Fruit fly (Drosophila melanogaster): ENCODE results near the gene CG31528.

Gene CG31528

DNA sequence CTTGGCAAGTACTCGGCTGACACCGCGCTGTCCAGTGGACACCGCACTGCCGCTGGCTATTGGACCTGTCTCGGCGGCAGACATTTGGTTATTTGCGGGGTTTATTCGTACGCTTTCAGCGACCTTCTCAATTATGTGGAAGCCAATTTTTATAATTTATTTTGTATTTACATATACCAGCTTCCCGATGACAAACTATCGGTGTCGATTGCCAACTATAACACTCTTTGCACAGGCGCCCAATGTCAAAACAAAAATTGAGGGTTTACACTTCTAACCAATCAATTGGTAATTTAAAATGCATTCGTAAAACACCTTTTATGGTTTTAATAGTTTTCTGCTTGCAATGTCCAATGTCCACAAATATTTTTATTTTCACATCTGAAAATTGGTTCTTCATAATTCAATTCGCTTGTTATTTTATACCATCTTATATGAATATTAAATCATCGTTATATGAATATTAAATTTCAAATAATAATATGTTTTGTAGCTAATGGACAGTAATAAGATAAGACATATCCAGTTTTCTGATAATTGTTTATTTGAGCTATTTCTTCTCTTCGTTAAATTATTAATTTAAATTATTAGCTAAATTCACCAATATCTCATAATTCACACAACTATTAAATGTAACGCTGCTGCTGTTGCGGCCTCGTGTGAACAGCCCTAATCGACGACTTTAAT, 16.3 kb upstream of the CG31528 start (continued):
- no peak for TF ChIP-seq CG1233 (GFP tag; optimal IDR thresholded peaks at IDR 0.05)
- no peak for TF ChIP-seq fru (optimal IDR thresholded peaks at IDR 0.05)
- no peak for TF ChIP-seq Dip2 (GFP tag; IDR thresholded peaks at IDR 0.05)
- no peak for TF ChIP-seq CG12236 (GFP tag; optimal IDR thresholded peaks at IDR 0.05)
- TF ChIP-seq klu (GFP tag; IDR thresholded peaks at IDR 0.05): no peak
- no peak for TF ChIP-seq tx (GFP tag; optimal IDR thresholded peaks at IDR 0.05)
- peak; percentile 56; the same call in 2 of the 3 replicates for TF ChIP-seq CG6791 (GFP tag; IDR thresholded peaks at IDR 0.05; ENCODE audit: partially characterized antibody)
- no peak for TF ChIP-seq so (GFP tag; IDR thresholded peaks at IDR 0.05)
- no peak for TF ChIP-seq ab (GFP tag; optimal IDR thresholded peaks at IDR 0.05)
- no peak for TF ChIP-seq sisA (GFP tag; IDR thresholded peaks at IDR 0.05)
- peak; percentile 36 for TF ChIP-seq sug (tag; optimal IDR thresholded peaks at IDR 0.05)
- no peak for TF ChIP-seq Hmr (GFP tag; optimal IDR thresholded peaks at IDR 0.05)
- TF ChIP-seq Fer2 (tag; optimal IDR thresholded peaks at IDR 0.05): no peak
- peak; percentile 19 for TF ChIP-seq tin (GFP tag; optimal IDR thresholded peaks at IDR 0.05)
- no peak for TF ChIP-seq HmgD (GFP tag; optimal IDR thresholded peaks at IDR 0.05)
- TF ChIP-seq Jarid2 (GFP tag; optimal IDR thresholded peaks at IDR 0.05): no peak
- no peak for TF ChIP-seq cas (GFP tag; IDR thresholded peaks at IDR 0.05)
- TF ChIP-seq pnt (GFP tag; optimal IDR thresholded peaks at IDR 0.05): no peak
- TF ChIP-seq Side (GFP tag; optimal IDR thresholded peaks at IDR 0.05): no peak
- no peak for TF ChIP-seq CG8765 (GFP tag; IDR thresholded peaks at IDR 0.05)
- TF ChIP-seq jing (GFP tag; optimal IDR thresholded peaks at IDR 0.05): no peak
- TF ChIP-seq shn (GFP tag; optimal IDR thresholded peaks at IDR 0.05): no peak
- no peak for TF ChIP-seq CG4360 (GFP tag; IDR thresholded peaks at IDR 0.05)
- TF ChIP-seq TFAM (GFP tag; optimal IDR thresholded peaks at IDR 0.05): no peak
- no peak for TF ChIP-seq CG3726 (GFP tag; IDR thresholded peaks at IDR 0.05)
- TF ChIP-seq amos (GFP tag; IDR thresholded peaks at IDR 0.05; ENCODE audit: partially characterized antibody): peak; percentile 51
- TF ChIP-seq CG32767 (GFP tag; IDR thresholded peaks at IDR 0.05): no peak
- TF ChIP-seq CG12299 (tag; optimal IDR thresholded peaks at IDR 0.05): no peak
- TF ChIP-seq CG6175 (GFP tag; IDR thresholded peaks at IDR 0.05): no peak
- no peak for TF ChIP-seq slou (GFP tag; optimal IDR thresholded peaks at IDR 0.05)
- TF ChIP-seq CG12769 (tag; optimal IDR thresholded peaks at IDR 0.05): no peak
- TF ChIP-seq Med (GFP tag): peak; percentile 23
- TF ChIP-seq CG13775 (GFP tag; optimal IDR thresholded peaks at IDR 0.05): peak; percentile 63
- no peak for TF ChIP-seq luna (GFP tag; optimal IDR thresholded peaks at IDR 0.05)
- no peak for TF ChIP-seq Optix (GFP tag; IDR thresholded peaks at IDR 0.05)
- TF ChIP-seq Opbp (GFP tag; IDR thresholded peaks at IDR 0.05; ENCODE audit: partially characterized antibody): peak; percentile 56; the same call in 1 of the 3 replicates
- no peak for TF ChIP-seq mld (GFP tag; IDR thresholded peaks at IDR 0.05; ENCODE audit: partially characterized antibody)
- TF ChIP-seq CG32772 (GFP tag; IDR thresholded peaks at IDR 0.05): no peak
- peak; percentile 22 for TF ChIP-seq psq (GFP tag; optimal IDR thresholded peaks at IDR 0.05)
- TF ChIP-seq chif (GFP tag; optimal IDR thresholded peaks at IDR 0.05): no peak
- TF ChIP-seq nau (GFP tag; optimal IDR thresholded peaks at IDR 0.05): no peak
- no peak for TF ChIP-seq Mes4 (GFP tag; optimal IDR thresholded peaks at IDR 0.05)
- TF ChIP-seq CG12391 (tag; optimal IDR thresholded peaks at IDR 0.05): peak; percentile 48
- no peak for TF ChIP-seq inv (GFP tag; IDR thresholded peaks at IDR 0.05; ENCODE audit: partially characterized antibody)
- no peak for TF ChIP-seq Elba2 (GFP tag; optimal IDR thresholded peaks at IDR 0.05)
- no peak for TF ChIP-seq ems (GFP tag; optimal IDR thresholded peaks at IDR 0.05)
- TF ChIP-seq Myb (GFP tag; optimal IDR thresholded peaks at IDR 0.05): no peak
- TF ChIP-seq seq (GFP tag; IDR thresholded peaks at IDR 0.05): no peak
- TF ChIP-seq CG15269 (tag; optimal IDR thresholded peaks at IDR 0.05): peak; percentile 1
- TF ChIP-seq mirr (GFP tag; optimal IDR thresholded peaks at IDR 0.05): no peak
- no peak for TF ChIP-seq CG7928 (GFP tag; optimal IDR thresholded peaks at IDR 0.05)
